Worm (Caenorhabditis elegans) whole organism, midembryonic: ENCODE measurements around the gene srz-64.

Source experiments
- cog-1 ChIP-seq: sonication (generic microtip); optimal IDR thresholded peaks from 2 replicates; lab custom pipeline; 2016; ENCODE audit warnings: missing genetic modification characterization, missing compliant biosample characterization
- flt-1 ChIP-seq: fragments of 200-800 bp; sonication (Bioruptor generic); IDR thresholded peaks from 2 replicates; pipeline ENCODE4 v1.3.6; 2022; ENCODE audit warnings: missing genetic modification characterization, missing compliant biosample characterization

- TF ChIP-seq flt-1 (GFP tag; lab: Robert Waterston, UW) (no peak), cog-1 (tag; lab: Kevin White, UChicago) (no peak)
Measured at ce11 chrII:1245783-1246182, 47.3 kb downstream of the srz-64 start.
